Fruit fly (Drosophila melanogaster) whole organism, embryonic: ENCODE measurements around the gene CG13898.

Experiments used
- Ada2b ChIP-seq: fragments of 200-800 bp; sonication (Bioruptor generic); IDR thresholded peaks from 2 replicates; pipeline ENCODE4 v1.3.6; 2022; ENCODE audit warnings: missing biosample characterization, missing genetic modification characterization
- B-H1 ChIP-seq: fragments of 200-800 bp; sonication (Bioruptor generic); IDR thresholded peaks from 3 replicates; pipeline ENCODE4 v1.3.6; 2022; ENCODE audit warnings: missing biosample characterization, missing genetic modification characterization
- CG11504 ChIP-seq: fragments of 200-800 bp; sonication (Bioruptor generic); optimal IDR thresholded peaks from 3 replicates; lab custom pipeline; 2019; ENCODE audit warnings: missing biosample characterization, mild to moderate bottlenecking, missing genetic modification characterization, moderate library complexity
- CG11695 ChIP-seq: fragments of 200-800 bp; sonication (Bioruptor generic); IDR thresholded peaks from 3 replicates; pipeline ENCODE4 v1.3.6; 2022; ENCODE audit warnings: missing biosample characterization, missing genetic modification characterization
- CG12769 ChIP-seq: fragments of 200-800 bp; sonication (Bioruptor generic); optimal IDR thresholded peaks from 2 replicates; lab custom pipeline; 2019; ENCODE audit warnings: missing biosample characterization, mild to moderate bottlenecking, missing genetic modification characterization, moderate library complexity
- CG12942 ChIP-seq: fragments of 200-800 bp; sonication (Bioruptor generic); optimal IDR thresholded peaks from 3 replicates; lab custom pipeline; 2016; ENCODE audit warnings: missing biosample characterization, missing genetic modification characterization
- CG13624 ChIP-seq: fragments of 200-800 bp; sonication (Bioruptor generic); optimal IDR thresholded peaks from 2 replicates; lab custom pipeline; 2016; ENCODE audit warnings: missing biosample characterization, missing genetic modification characterization
- CG1529 ChIP-seq: fragments of 200-800 bp; sonication (Bioruptor generic); optimal IDR thresholded peaks from 3 replicates; lab custom pipeline; 2018; ENCODE audit warnings: missing biosample characterization, missing genetic modification characterization
- CG15514 ChIP-seq: fragments of 200-800 bp; sonication (Bioruptor generic); optimal IDR thresholded peaks from 3 replicates; lab custom pipeline; 2017; ENCODE audit warnings: missing biosample characterization, missing genetic modification characterization, mild to moderate bottlenecking, moderate library complexity, missing genetic modification reagents
- CG17802 ChIP-seq: fragments of 200-800 bp; sonication (Bioruptor generic); optimal IDR thresholded peaks from 2 replicates; lab custom pipeline; 2018; ENCODE audit warnings: missing biosample characterization, mild to moderate bottlenecking, missing genetic modification characterization, moderate library complexity
- CG18476 ChIP-seq: fragments of 200-800 bp; sonication (Bioruptor generic); optimal IDR thresholded peaks from 2 replicates; lab custom pipeline; 2016; ENCODE audit warnings: missing biosample characterization, mild to moderate bottlenecking, missing genetic modification characterization
- CG18599 ChIP-seq: fragments of 200-800 bp; sonication (Bioruptor generic); optimal IDR thresholded peaks from 3 replicates; lab custom pipeline; 2017; ENCODE audit warnings: missing biosample characterization, missing genetic modification characterization, mild to moderate bottlenecking, moderate library complexity, missing genetic modification reagents
- CG2889 ChIP-seq: fragments of 200-800 bp; sonication (Bioruptor generic); IDR thresholded peaks from 3 replicates; pipeline ENCODE4 v1.3.6; 2022; ENCODE audit warnings: missing biosample characterization, missing genetic modification characterization
- CG32532 ChIP-seq: fragments of 200-800 bp; sonication (Bioruptor generic); IDR thresholded peaks from 2 replicates; pipeline ENCODE4 v1.3.6; 2022; ENCODE audit warnings: missing biosample characterization, missing genetic modification characterization
- CG3726 ChIP-seq: fragments of 200-800 bp; sonication (Bioruptor generic); IDR thresholded peaks from 3 replicates; pipeline ENCODE4, ENCODE4 v1.3.6; 2022; ENCODE audit warnings: missing biosample characterization, missing genetic modification characterization
- CG4404 ChIP-seq: fragments of 200-800 bp; sonication (Bioruptor generic); IDR thresholded peaks from 2 replicates; pipeline ENCODE4 v1.3.6; 2022; ENCODE audit warnings: missing biosample characterization, missing genetic modification characterization
- CG4730 ChIP-seq: fragments of 200-800 bp; sonication (Bioruptor generic); IDR thresholded peaks from 2 replicates; pipeline ENCODE4 v1.3.6; 2022; ENCODE audit warnings: missing biosample characterization, missing genetic modification characterization
- CG4820 ChIP-seq: fragments of 200-800 bp; sonication (Bioruptor generic); optimal IDR thresholded peaks from 3 replicates; lab custom pipeline; 2016; ENCODE audit warnings: missing biosample characterization, missing genetic modification characterization
- CG5180 ChIP-seq: fragments of 200-800 bp; sonication (Bioruptor generic); optimal IDR thresholded peaks from 3 replicates; lab custom pipeline; 2017; ENCODE audit warnings: missing biosample characterization, missing genetic modification characterization, mild to moderate bottlenecking, moderate library complexity, missing genetic modification reagents
- CG8290 ChIP-seq, 3 experiments: fragments of 200-800 bp; sonication (Bioruptor generic); optimal IDR thresholded peaks; 2 replicates each; lab custom pipeline; 2016 to 2019; ENCODE audit warnings: missing biosample characterization in 3 of 3, missing genetic modification characterization in 3 of 3, mild to moderate bottlenecking in 2 of 3, moderate library complexity in 1 of 3
- Drgx ChIP-seq: fragments of 200-800 bp; sonication (Bioruptor generic); IDR thresholded peaks from 2 replicates; pipeline ENCODE4 v1.3.6; 2022; ENCODE audit warnings: missing biosample characterization, missing genetic modification characterization
- ERR ChIP-seq: fragments of 200-800 bp; sonication (Bioruptor generic); optimal IDR thresholded peaks from 2 replicates; lab custom pipeline; 2016; ENCODE audit warnings: missing biosample characterization, missing genetic modification characterization
- Ets65A ChIP-seq: fragments of 200-800 bp; sonication (Bioruptor generic); peaks from one replicate; lab custom pipeline; 2016; ENCODE audit warnings: missing biosample characterization, missing genetic modification characterization
- Hr3 ChIP-seq: fragments of 200-800 bp; sonication (Bioruptor generic); optimal IDR thresholded peaks from 3 replicates; lab custom pipeline; 2016; ENCODE audit warnings: missing biosample characterization, missing genetic modification characterization
- Med ChIP-seq: fragments of 200-800 bp; sonication (Bioruptor generic); peaks from one replicate; lab custom pipeline; 2016; ENCODE audit warnings: missing biosample characterization, missing genetic modification characterization, mild to moderate bottlenecking, inconsistent platforms, moderate library complexity
- Mes4 ChIP-seq: fragments of 200-800 bp; sonication (Bioruptor generic); optimal IDR thresholded peaks from 2 replicates; lab custom pipeline; 2016; ENCODE audit warnings: missing biosample characterization, missing genetic modification characterization
- NfI ChIP-seq: fragments of 200-800 bp; sonication (Bioruptor generic); optimal IDR thresholded peaks from 3 replicates; lab custom pipeline; 2018; ENCODE audit warnings: missing biosample characterization, mild to moderate bottlenecking, missing genetic modification characterization, moderate library complexity
- Optix ChIP-seq: fragments of 200-800 bp; sonication (Bioruptor generic); IDR thresholded peaks from 3 replicates; pipeline ENCODE4 v1.3.6; 2022; ENCODE audit warnings: missing biosample characterization, missing genetic modification characterization
- Rx ChIP-seq: fragments of 200-800 bp; sonication (Bioruptor generic); IDR thresholded peaks from 2 replicates; pipeline ENCODE4 v1.3.6; 2022; ENCODE audit warnings: missing biosample characterization, missing genetic modification characterization
- Sox100B ChIP-seq: fragments of 200-800 bp; sonication (Bioruptor generic); optimal IDR thresholded peaks from 3 replicates; lab custom pipeline; 2018; ENCODE audit warnings: missing biosample characterization, mild to moderate bottlenecking, missing genetic modification characterization
- chm ChIP-seq: fragments of 200-800 bp; sonication (Bioruptor generic); IDR thresholded peaks from 2 replicates; pipeline ENCODE4 v1.3.6; 2022; ENCODE audit warnings: missing biosample characterization, missing genetic modification characterization
- gce ChIP-seq: fragments of 200-800 bp; sonication (Bioruptor generic); IDR thresholded peaks from 3 replicates; pipeline ENCODE4 v1.3.6; 2022; ENCODE audit warnings: missing biosample characterization, missing genetic modification characterization
- gem ChIP-seq: fragments of 200-800 bp; sonication (Bioruptor generic); optimal IDR thresholded peaks from 2 replicates; lab custom pipeline; 2019; ENCODE audit warnings: missing biosample characterization, mild to moderate bottlenecking, missing genetic modification characterization, moderate library complexity
- hth ChIP-seq: fragments of >200 bp; optimal IDR thresholded peaks from 2 replicates; lab custom pipeline; 2017; ENCODE audit warnings: inconsistent platforms
- ind ChIP-seq: fragments of 200-800 bp; sonication (Bioruptor generic); optimal IDR thresholded peaks from 3 replicates; lab custom pipeline; 2016; ENCODE audit warnings: missing biosample characterization, missing genetic modification characterization
- klu ChIP-seq: fragments of 200-800 bp; sonication (Bioruptor generic); IDR thresholded peaks from 2 replicates; pipeline ENCODE4 v1.3.6; 2022; ENCODE audit warnings: missing biosample characterization, missing genetic modification characterization
- lola ChIP-seq, 3 experiments: fragments of >200 bp in 2 of 3; fragments of 200-800 bp in 1 of 3; sonication (Bioruptor generic) in 1 of 3; optimal IDR thresholded peaks; 2 replicates each; lab custom pipeline; 2017 to 2019; ENCODE audit warnings: missing biosample characterization in 3 of 3, missing genetic modification characterization in 3 of 3, mild to moderate bottlenecking in 1 of 3, moderate library complexity in 1 of 3
- nerfin-1 ChIP-seq: fragments of 200-800 bp; sonication (Bioruptor generic); optimal IDR thresholded peaks from 3 replicates; lab custom pipeline; 2019; ENCODE audit warnings: missing biosample characterization, mild to moderate bottlenecking, missing genetic modification characterization, moderate library complexity
- oc ChIP-seq: fragments of 200-800 bp; sonication (Bioruptor generic); optimal IDR thresholded peaks from 2 replicates; lab custom pipeline; 2018; ENCODE audit warnings: missing biosample characterization, mild to moderate bottlenecking, missing genetic modification characterization, moderate library complexity
- odd ChIP-seq: fragments of 200-800 bp; sonication (Bioruptor generic); optimal IDR thresholded peaks from 2 replicates; lab custom pipeline; 2017; ENCODE audit warnings: missing biosample characterization, mild to moderate bottlenecking, missing genetic modification characterization
- repo ChIP-seq: fragments of 200-800 bp; sonication (Bioruptor generic); optimal IDR thresholded peaks from 2 replicates; lab custom pipeline; 2016; ENCODE audit warnings: missing biosample characterization, missing genetic modification characterization
- sens ChIP-seq: fragments of 200-800 bp; sonication (Bioruptor generic); peaks from one replicate; lab custom pipeline; 2016; ENCODE audit warnings: missing biosample characterization, missing genetic modification characterization
- sisA ChIP-seq: fragments of 200-800 bp; sonication (Bioruptor generic); IDR thresholded peaks from 2 replicates; pipeline ENCODE4 v1.3.6; 2022; ENCODE audit warnings: missing biosample characterization, missing genetic modification characterization
- tio ChIP-seq: fragments of 200-800 bp; sonication (Bioruptor generic); optimal IDR thresholded peaks from 2 replicates; lab custom pipeline; 2017; ENCODE audit warnings: missing biosample characterization, missing genetic modification characterization, inconsistent platforms
- ttk ChIP-seq: fragments of 200-800 bp; sonication (Bioruptor generic); IDR thresholded peaks from 2 replicates; pipeline ENCODE4 v2.1.2; 2022; ENCODE audit warnings: missing biosample characterization, missing genetic modification characterization
- twi ChIP-seq: fragments of 200-800 bp; optimal IDR thresholded peaks from 2 replicates; lab custom pipeline; 2019; ENCODE audit warnings: missing biosample characterization, mild to moderate bottlenecking, missing genetic modification characterization, moderate library complexity
- unpg ChIP-seq: fragments of 200-800 bp; sonication (Bioruptor generic); optimal IDR thresholded peaks from 3 replicates; lab custom pipeline; 2018; ENCODE audit warnings: missing biosample characterization, mild to moderate bottlenecking, missing genetic modification characterization, moderate library complexity
- vvl ChIP-seq: fragments of 200-800 bp; sonication (Bioruptor generic); IDR thresholded peaks from 2 replicates; pipeline ENCODE4 v1.3.6; 2022; ENCODE audit warnings: missing biosample characterization, missing genetic modification characterization
- zen ChIP-seq: fragments of 200-800 bp; sonication (Bioruptor generic); optimal IDR thresholded peaks from 3 replicates; lab custom pipeline; 2018; ENCODE audit warnings: missing biosample characterization, mild to moderate bottlenecking, missing genetic modification characterization, moderate library complexity

The CG13898 gene

dm6 chr3L:772193-772592 lies 31.7 kb downstream of the CG13898 start (continued):
- peak; percentile 64 for TF ChIP-seq gem (tag; lab: Kevin White, UChicago)
- no peak for TF ChIP-seq hth (lab: Kevin White, UChicago)
- TF ChIP-seq nerfin-1 (tag; lab: Kevin White, UChicago): peak; percentile 37
- peak; percentile 10; the same call in 1 of the 3 replicates for TF ChIP-seq B-H1 (GFP tag; lab: Robert Waterston, UW)
- TF ChIP-seq gce (GFP tag; lab: Robert Waterston, UW): peak; percentile 68; the same call in 1 of the 3 replicates
- peak; percentile 40; the same call in 1 of the 2 replicates for TF ChIP-seq CG4404
- TF ChIP-seq CG11695: peak; percentile 25; the same call in 1 of the 3 replicates
- TF ChIP-seq CG8290 (GFP tag; optimal IDR thresholded peaks at IDR 0.05; lab: Kevin White, UChicago): peak; percentile 22
- TF ChIP-seq CG8290 (tag; optimal IDR thresholded peaks at IDR 0.05; lab: Kevin White, UChicago): peak in 1 of 2 experiments; percentile 30
- peak; percentile 16 for TF ChIP-seq zen (tag; lab: Kevin White, UChicago)
- TF ChIP-seq oc (tag; lab: Kevin White, UChicago): peak; percentile 32
- TF ChIP-seq CG11504: peak; percentile 65
- TF ChIP-seq CG18476 (GFP tag; lab: Kevin White, UChicago): peak; percentile 19
- TF ChIP-seq klu (GFP tag; lab: Robert Waterston, UW): peak; percentile 31; the same call in 1 of the 2 replicates
- TF ChIP-seq NfI (GFP tag; lab: Kevin White, UChicago): peak; percentile 8
- peak; percentile 65; the same call in 1 of the 2 replicates for TF ChIP-seq ttk (GFP tag; lab: Robert Waterston, UW)
- peak; percentile 55 for TF ChIP-seq Med (GFP tag; lab: Kevin White, UChicago)
- TF ChIP-seq ERR (GFP tag; lab: Kevin White, UChicago): no peak
- TF ChIP-seq CG5180 (GFP tag; lab: Kevin White, UChicago): no peak
- TF ChIP-seq sens: peak; percentile 93
- TF ChIP-seq CG15514 (GFP tag; lab: Kevin White, UChicago): no peak
- TF ChIP-seq Hr3 (GFP tag; lab: Kevin White, UChicago): peak; percentile 26
- 0 out of 2 replicates have a peak, but pooled peaks have one; percentile 9 for TF ChIP-seq Ada2b (GFP tag; lab: Robert Waterston, UW)
- 0 out of 2 replicates have a peak, but pooled peaks have one; percentile 28 for TF ChIP-seq CG32532 (GFP tag; lab: Robert Waterston, UW)
- TF ChIP-seq tio (GFP tag; lab: Kevin White, UChicago): no peak
- TF ChIP-seq twi (tag; lab: Kevin White, UChicago): peak; percentile 12
- TF ChIP-seq sisA: peak; percentile 59; the same call in 1 of the 2 replicates
- TF ChIP-seq Rx (GFP tag; lab: Robert Waterston, UW): 0 out of 2 replicates have a peak, but pooled peaks have one; percentile 34
- peak; percentile 5 for TF ChIP-seq ind (GFP tag; lab: Kevin White, UChicago)
- TF ChIP-seq vvl (GFP tag; lab: Robert Waterston, UW): peak; percentile 79
- peak; percentile 41 for TF ChIP-seq CG17802
- no peak for TF ChIP-seq CG2889
- peak; percentile 41 for TF ChIP-seq unpg (GFP tag; lab: Kevin White, UChicago)
- peak; percentile 39; the same call in 1 of the 2 replicates for TF ChIP-seq chm (GFP tag; lab: Robert Waterston, UW)
- TF ChIP-seq Ets65A (GFP tag; lab: Kevin White, UChicago): peak; percentile 32
- TF ChIP-seq lola (GFP tag; optimal IDR thresholded peaks at IDR 0.05; lab: Kevin White, UChicago): peak in 1 of 3 experiments; percentile 34
- peak; percentile 45 for TF ChIP-seq Mes4
- no peak for TF ChIP-seq repo (GFP tag; lab: Kevin White, UChicago)
- TF ChIP-seq Optix (GFP tag; lab: Robert Waterston, UW): peak; percentile 62; the same call in 1 of the 3 replicates
- TF ChIP-seq CG18599 (GFP tag; lab: Kevin White, UChicago): peak; percentile 19
- peak; percentile 42 for TF ChIP-seq Drgx (GFP tag; lab: Robert Waterston, UW)
- no peak for TF ChIP-seq CG13624 (GFP tag; lab: Kevin White, UChicago)
- peak; percentile 41 for TF ChIP-seq CG1529 (GFP tag; lab: Kevin White, UChicago)
- TF ChIP-seq CG12942 (GFP tag; lab: Kevin White, UChicago): no peak
- peak; percentile 11 for TF ChIP-seq CG12769
- TF ChIP-seq CG4730 (GFP tag; lab: Robert Waterston, UW): peak; percentile 36; the same call in 1 of the 2 replicates
- peak; percentile 32 for TF ChIP-seq Sox100B (GFP tag; lab: Kevin White, UChicago)
- 0 out of 3 replicates have a peak, but pooled peaks have one; percentile 17 for TF ChIP-seq CG3726 (GFP tag; lab: Robert Waterston, UW)
- TF ChIP-seq odd (GFP tag; lab: Kevin White, UChicago): no peak
- peak; percentile 29 for TF ChIP-seq CG4820 (GFP tag; lab: Kevin White, UChicago)
